Comparison of ENCODE assay signal across 2 worm cellular contexts in the genomic region with DNA sequence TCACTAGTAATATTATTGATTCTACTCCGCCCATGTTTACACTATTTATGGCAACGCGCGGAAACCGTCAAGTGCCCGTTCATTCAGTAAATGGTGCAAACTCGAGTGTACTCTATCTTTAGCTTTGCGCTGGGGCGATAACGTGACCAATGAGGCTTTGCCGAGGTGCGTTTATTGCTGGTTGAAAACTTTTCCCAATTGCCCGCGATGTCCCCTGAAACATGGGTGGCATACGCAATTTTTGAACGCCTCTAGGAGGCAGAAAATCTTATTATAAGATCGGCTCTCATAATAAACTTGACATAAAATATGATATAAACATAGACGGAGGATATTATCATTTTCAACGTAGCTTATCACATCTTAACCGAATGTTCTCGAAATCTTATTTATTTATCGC.
A peak's percentile ranks its signal among the peaks of the same experiment; 100 is the strongest.
TF ChIP-seq lines count a peak whose summit lies in the region.
"Not testable (repeated sequence)": the region's sequence is repeated elsewhere in the genome, so short reads cannot be mapped to it uniquely, and the experiment has no call there.

No protein-coding gene starts in this region.

TF ChIP-seq in whole organism, L4 larva, 104 proteins besides CTCF, POLR2A, EP300 and RAD21:
- TF ChIP-seq unc-62 (GFP tag; optimal IDR thresholded peaks at IDR 0.05 in 1 of 2; lab: Kevin White, UChicago) (peak in 1 of 2 experiments; percentile 41), unc-130 (GFP tag; optimal IDR thresholded peaks at IDR 0.05; lab: Kevin White, UChicago) (peak; percentile 53)
- not testable (repeated sequence) for TF ChIP-seq unc-62 (tag; optimal IDR thresholded peaks at IDR 0.05; lab: Kevin White, UChicago)

TF ChIP-seq in whole organism, young adult, 124 proteins besides CTCF, POLR2A, EP300 and RAD21:
- peak; percentile 47 for TF ChIP-seq snpc-3.4 (tag; optimal IDR thresholded peaks at IDR 0.05; lab: Kevin White, UChicago)
- TF ChIP-seq attf-6 (GFP tag; IDR thresholded peaks at IDR 0.05; lab: Robert Waterston, UW): peak; percentile 49; the same call in 1 of the 2 replicates
- peak; percentile 46; the same call in 1 of the 2 replicates for TF ChIP-seq B0336.3 (GFP tag; IDR thresholded peaks at IDR 0.05; lab: Robert Waterston, UW)
- peak; percentile 33 for TF ChIP-seq F49E8.2 (tag; optimal IDR thresholded peaks at IDR 0.05; lab: Kevin White, UChicago; ENCODE audit: insufficient read depth)
- peak; percentile 0 for TF ChIP-seq efl-1 (GFP tag; optimal IDR thresholded peaks at IDR 0.05; lab: Kevin White, UChicago)
- TF ChIP-seq lsl-1 (GFP tag; optimal IDR thresholded peaks at IDR 0.05; lab: Kevin White, UChicago): peak; percentile 31
- peak; percentile 8; the same call in 1 of the 2 replicates for TF ChIP-seq F39B2.1 (GFP tag; IDR thresholded peaks at IDR 0.05; lab: Robert Waterston, UW)
- TF ChIP-seq snpc-4 (GFP tag; optimal IDR thresholded peaks at IDR 0.05; lab: Kevin White, UChicago): peak; percentile 76
- peak; percentile 56 to 92 (median 84) for TF ChIP-seq snpc-4 (tag; optimal IDR thresholded peaks at IDR 0.05; lab: Kevin White, UChicago)
- peak; percentile 35; the same call in 1 of the 2 replicates for TF ChIP-seq madf-8 (GFP tag; conservative IDR thresholded peaks at IDR 0.05; lab: Robert Waterston, UW)
- TF ChIP-seq tbp1 (GFP tag; optimal IDR thresholded peaks at IDR 0.05; lab: Kevin White, UChicago): peak; percentile 53
- TF ChIP-seq hmg-1.2 (GFP tag; IDR thresholded peaks at IDR 0.05; lab: Robert Waterston, UW): peak; percentile 54
- 0 out of 2 replicates have a peak, but pooled peaks have one; percentile 62 for TF ChIP-seq ekl-4 (GFP tag; IDR thresholded peaks at IDR 0.05; lab: Robert Waterston, UW)
- peak; percentile 91 for TF ChIP-seq snpc-1.1 (tag; optimal IDR thresholded peaks at IDR 0.05; lab: Kevin White, UChicago; ENCODE audit: insufficient read depth)
- peak; percentile 66 for TF ChIP-seq dox-1 (GFP tag; IDR thresholded peaks at IDR 0.05; lab: Robert Waterston, UW)
- TF ChIP-seq rcor-1 (GFP tag; IDR thresholded peaks at IDR 0.05; lab: Robert Waterston, UW): peak; percentile 33; the same call in 1 of the 2 replicates
- peak; percentile 26 for TF ChIP-seq F33H1.4 (GFP tag; IDR thresholded peaks at IDR 0.05; lab: Robert Waterston, UW)
- TF ChIP-seq D2030.7 (GFP tag; IDR thresholded peaks at IDR 0.05; lab: Robert Waterston, UW): peak; percentile 81
- peak; percentile 12 for TF ChIP-seq xnd-1 (tag; optimal IDR thresholded peaks at IDR 0.05; lab: Kevin White, UChicago)
